Worm (Caenorhabditis elegans): ENCODE data around the gene C33D9.6.
A peak's percentile ranks its signal among the peaks of the same experiment; 100 is the strongest.

C33D9.6 gene

DNA sequence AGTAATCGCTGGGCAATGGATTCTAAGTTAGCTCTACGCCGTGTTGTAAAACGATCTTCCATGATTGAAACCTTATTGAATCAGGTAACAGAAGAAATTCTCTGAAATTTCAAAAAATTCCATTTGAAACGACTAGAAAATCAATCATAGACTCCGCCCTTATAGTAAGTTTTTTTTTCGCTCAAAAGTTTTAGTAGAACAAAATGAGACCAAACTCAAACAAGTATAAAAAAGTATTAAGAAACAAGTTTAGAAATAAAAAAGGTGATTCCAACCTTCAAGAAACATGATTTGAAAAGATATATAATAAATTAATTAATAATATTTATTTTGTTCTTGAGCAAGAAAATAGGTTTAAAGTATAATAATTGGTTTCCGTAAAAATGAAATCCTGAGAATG is at the start of gene C33D9.6:
Gene C33D9.6, minus strand, starts transcription at position 101 of the 400 bp plus-strand sequence.
- TF ChIP-seq R02D3.7 (tag; optimal IDR thresholded peaks at IDR 0.05): no peak
- no peak for TF ChIP-seq elt-3 (tag; optimal IDR thresholded peaks at IDR 0.05)
- no peak for TF ChIP-seq crh-2 (tag; optimal IDR thresholded peaks at IDR 0.05)
- TF ChIP-seq ztf-1 (GFP tag; conservative IDR thresholded peaks at IDR 0.05): no peak
- no peak for TF ChIP-seq nhr-11 (tag; optimal IDR thresholded peaks at IDR 0.05)
- no peak for TF ChIP-seq nhr-6 (tag; optimal IDR thresholded peaks at IDR 0.05)
- TF ChIP-seq lin-13 (GFP tag; optimal IDR thresholded peaks at IDR 0.05): no peak
- TF ChIP-seq skn-1 (tag; optimal IDR thresholded peaks at IDR 0.05): no peak
- TF ChIP-seq mbf-1 (tag; optimal IDR thresholded peaks at IDR 0.05): no peak
- TF ChIP-seq snpc-4 (tag; optimal IDR thresholded peaks at IDR 0.05): no peak
- no peak for TF ChIP-seq sma-9 (GFP tag; optimal IDR thresholded peaks at IDR 0.05)
- no peak for TF ChIP-seq sma-9 (tag; optimal IDR thresholded peaks at IDR 0.05)
- TF ChIP-seq alr-1 (tag; optimal IDR thresholded peaks at IDR 0.05): no peak
- no peak for TF ChIP-seq lsy-2 (tag; optimal IDR thresholded peaks at IDR 0.05)
- TF ChIP-seq F13H6.1 (tag; optimal IDR thresholded peaks at IDR 0.05): no peak
- no peak for TF ChIP-seq nhr-237 (tag; optimal IDR thresholded peaks at IDR 0.05)
- TF ChIP-seq Y55F3AM.14 (GFP tag; optimal IDR thresholded peaks at IDR 0.05): no peak
- no peak for TF ChIP-seq nhr-129 (tag; optimal IDR thresholded peaks at IDR 0.05)
- TF ChIP-seq sem-4 (tag; optimal IDR thresholded peaks at IDR 0.05): no peak
- TF ChIP-seq unc-39 (tag; optimal IDR thresholded peaks at IDR 0.05): no peak

DNA sequence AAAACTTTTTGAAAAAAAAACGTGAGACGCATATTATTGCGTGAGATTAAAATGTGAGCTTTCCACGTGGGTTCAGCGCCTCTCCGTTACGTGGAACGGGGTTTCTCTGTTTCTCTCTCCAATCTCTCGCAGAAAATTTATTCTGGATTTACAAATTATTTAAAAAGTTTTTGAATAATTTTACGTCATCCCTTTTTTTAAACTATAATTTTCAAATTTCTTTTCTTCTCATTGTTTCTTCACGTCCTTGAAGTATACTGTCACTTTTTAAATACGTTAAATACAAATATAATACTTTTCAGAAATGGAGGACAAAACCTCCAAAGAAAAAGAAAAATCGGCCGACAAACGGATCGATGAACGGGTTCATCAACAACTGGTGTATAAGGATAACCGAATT is 49.6 kb upstream of the C33D9.6 start, which contains the start of gene T28C6.7:
Gene T28C6.7, plus strand, starts transcription at position 301 of the 400 bp plus-strand sequence.
- no peak for TF ChIP-seq aly-2 (tag; optimal IDR thresholded peaks at IDR 0.05)
- TF ChIP-seq nhr-10 (tag; optimal IDR thresholded peaks at IDR 0.05): no peak
- TF ChIP-seq nhr-11 (tag; optimal IDR thresholded peaks at IDR 0.05): no peak
- no peak for TF ChIP-seq unc-55 (GFP tag; optimal IDR thresholded peaks at IDR 0.05)

DNA sequence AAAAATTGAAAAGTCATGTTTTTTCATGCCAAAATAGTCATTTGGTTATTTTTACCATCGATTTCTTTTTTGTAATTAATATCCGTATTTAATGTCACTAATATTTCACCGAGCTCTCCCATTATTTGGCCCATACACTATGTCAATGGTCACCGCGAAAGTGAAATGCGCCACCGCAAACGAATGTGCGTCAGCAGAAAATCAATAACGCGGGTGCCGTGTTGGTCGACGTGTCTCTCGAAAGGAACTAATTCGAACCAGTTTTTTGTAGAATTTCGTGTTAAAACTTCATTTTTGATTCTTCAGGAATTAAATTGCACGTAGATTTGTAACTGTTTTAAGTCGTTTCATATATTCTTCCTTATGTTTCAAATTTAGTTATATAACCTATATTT is 48.7 kb upstream of the C33D9.6 start:
- TF ChIP-seq sma-9 (GFP tag; optimal IDR thresholded peaks at IDR 0.05) (peak; percentile 23), sma-9 (tag; optimal IDR thresholded peaks at IDR 0.05) (no peak), ztf-11 (tag; optimal IDR thresholded peaks at IDR 0.05) (no peak), nhr-129 (tag; optimal IDR thresholded peaks at IDR 0.05) (peak; percentile 24), ceh-16 (tag; optimal IDR thresholded peaks at IDR 0.05) (peak; percentile 1), unc-55 (GFP tag; optimal IDR thresholded peaks at IDR 0.05) (peak; percentile 40), fos-1 (tag; optimal IDR thresholded peaks at IDR 0.05) (peak; percentile 48), lsy-2 (tag; optimal IDR thresholded peaks at IDR 0.05) (peak in 1 of 2 experiments; percentile 61), skn-1 (tag; optimal IDR thresholded peaks at IDR 0.05) (no peak), sem-4 (tag; optimal IDR thresholded peaks at IDR 0.05) (peak; percentile 21), nhr-25 (tag; optimal IDR thresholded peaks at IDR 0.05) (peak; percentile 10), lin-39 (tag; optimal IDR thresholded peaks at IDR 0.05) (no peak), blmp-1 (tag; optimal IDR thresholded peaks at IDR 0.05; ENCODE audit: insufficient read depth) (peak; percentile 57), C34F6.9 (tag; optimal IDR thresholded peaks at IDR 0.05) (no peak), egl-27 (tag; optimal IDR thresholded peaks at IDR 0.05) (no peak), nhr-6 (tag; optimal IDR thresholded peaks at IDR 0.05) (no peak), mdl-1 (tag; optimal IDR thresholded peaks at IDR 0.05) (no peak)

DNA sequence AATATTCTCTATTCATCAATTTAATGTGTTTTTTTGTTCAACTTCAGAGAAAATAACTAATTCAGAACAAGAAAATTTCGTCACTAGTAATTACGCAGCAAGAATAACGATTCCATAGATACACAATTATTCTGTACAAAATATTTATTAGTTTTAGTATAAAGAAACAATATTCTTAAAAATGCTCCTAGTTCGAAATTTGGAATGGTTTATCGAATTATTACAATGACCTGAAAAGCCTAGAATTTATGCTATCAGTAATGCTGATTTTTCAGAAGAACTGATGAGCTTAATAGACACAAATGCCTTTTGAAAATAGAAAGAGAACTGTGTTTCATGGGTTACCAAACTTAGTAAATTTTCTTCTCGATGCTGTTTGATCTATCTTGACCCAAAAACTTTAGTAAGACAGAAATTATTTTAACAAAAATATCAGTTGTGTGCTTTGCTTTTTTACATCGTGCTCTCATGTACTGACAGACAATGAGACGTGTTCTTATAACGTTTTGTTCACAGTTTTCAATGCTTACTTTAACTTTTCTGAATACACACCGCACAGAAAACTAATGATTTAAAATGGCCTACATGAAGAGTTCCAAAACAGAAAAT is 48.2 kb upstream of the C33D9.6 start:
- no peak for TF ChIP-seq nhr-237 (tag; optimal IDR thresholded peaks at IDR 0.05)
- no peak for TF ChIP-seq nhr-23 (tag; optimal IDR thresholded peaks at IDR 0.05)
- TF ChIP-seq ztf-11 (tag; optimal IDR thresholded peaks at IDR 0.05): no peak
- peak; percentile 3 for TF ChIP-seq aly-2 (tag; optimal IDR thresholded peaks at IDR 0.05)
- TF ChIP-seq sma-3 (GFP tag; optimal IDR thresholded peaks at IDR 0.05): peak; percentile 38
- TF ChIP-seq ZK546.5 (tag; optimal IDR thresholded peaks at IDR 0.05): no peak
- TF ChIP-seq alr-1 (tag; optimal IDR thresholded peaks at IDR 0.05): no peak
- TF ChIP-seq lin-13 (GFP tag; optimal IDR thresholded peaks at IDR 0.05): peak; percentile 58
- TF ChIP-seq nhr-25 (tag; optimal IDR thresholded peaks at IDR 0.05): peak; percentile 38
- TF ChIP-seq nhr-21 (tag; optimal IDR thresholded peaks at IDR 0.05): peak; percentile 30
- no peak for TF ChIP-seq ceh-16 (tag; optimal IDR thresholded peaks at IDR 0.05)
- no peak for TF ChIP-seq ama-1 (optimal IDR thresholded peaks at IDR 0.05)
- no peak for TF ChIP-seq gmeb-1 (tag; optimal IDR thresholded peaks at IDR 0.05)
- no peak for TF ChIP-seq R02D3.7 (tag; optimal IDR thresholded peaks at IDR 0.05)
